Worm (Caenorhabditis elegans): ENCODE measurements around the gene chil-13.
A peak's percentile ranks its signal among the peaks of the same experiment; 100 is the strongest.

Gene chil-13

DNA sequence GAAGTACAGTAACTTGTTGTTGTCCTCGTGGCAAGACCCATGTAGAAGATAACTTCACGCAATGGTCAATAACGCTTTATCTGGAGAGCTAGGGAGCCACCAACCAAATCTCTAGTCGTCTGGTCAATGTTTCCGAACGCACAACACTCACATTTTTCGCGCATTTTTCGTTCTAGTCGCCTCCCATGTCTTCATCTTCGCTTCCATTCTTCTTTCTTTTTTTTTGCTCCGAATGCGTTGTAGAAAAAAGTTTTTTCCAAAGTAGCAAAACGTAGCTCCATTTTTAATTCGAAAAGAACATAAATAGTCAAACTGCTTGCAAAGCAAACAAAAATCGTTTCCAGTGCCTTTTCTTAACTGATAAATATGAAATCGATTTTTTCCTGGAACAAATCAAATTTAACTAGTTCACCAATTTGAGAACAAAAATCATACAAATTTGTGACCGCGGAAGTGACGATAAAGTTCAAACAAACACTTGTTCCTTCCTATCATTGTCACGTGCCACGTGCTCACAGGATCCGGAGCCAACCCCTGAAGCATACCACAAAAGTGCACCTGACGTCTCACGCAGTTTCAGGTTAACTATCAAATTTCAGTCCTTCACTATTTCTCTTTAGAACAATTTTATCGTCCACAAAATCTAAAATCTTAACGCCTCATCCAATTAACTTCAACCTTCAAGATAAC is 19.1 kb downstream of the chil-13 start:
- TF ChIP-seq lin-13 (tag; optimal IDR thresholded peaks at IDR 0.05) (no peak), unc-62 (GFP tag; optimal IDR thresholded peaks at IDR 0.05) (no peak), drap-1 (GFP tag; optimal IDR thresholded peaks at IDR 0.05) (no peak), unc-39 (tag; optimal IDR thresholded peaks at IDR 0.05) (no peak), ceh-39 (tag; optimal IDR thresholded peaks at IDR 0.05) (no peak), ztf-11 (tag; optimal IDR thresholded peaks at IDR 0.05) (no peak), M03D4.4 (tag; optimal IDR thresholded peaks at IDR 0.05) (no peak), lsy-2 (tag; optimal IDR thresholded peaks at IDR 0.05) (no peak), sptf-1 (tag; optimal IDR thresholded peaks at IDR 0.05) (no peak), mls-2 (tag; optimal IDR thresholded peaks at IDR 0.05) (no peak), elt-3 (tag; optimal IDR thresholded peaks at IDR 0.05) (no peak), sem-2 (GFP tag; optimal IDR thresholded peaks at IDR 0.05) (no peak), nhr-2 (tag; optimal IDR thresholded peaks at IDR 0.05) (no peak), flh-1 (GFP tag; optimal IDR thresholded peaks at IDR 0.05) (no peak), ces-1 (GFP tag; optimal IDR thresholded peaks at IDR 0.05) (no peak), nhr-76 (tag; optimal IDR thresholded peaks at IDR 0.05) (no peak), pha-4 (tag; optimal IDR thresholded peaks at IDR 0.05) (no peak), nhr-237 (tag; optimal IDR thresholded peaks at IDR 0.05) (no peak), zip-8 (tag; optimal IDR thresholded peaks at IDR 0.05) (no peak), ceh-83 (GFP tag; optimal IDR thresholded peaks at IDR 0.05) (no peak)

DNA sequence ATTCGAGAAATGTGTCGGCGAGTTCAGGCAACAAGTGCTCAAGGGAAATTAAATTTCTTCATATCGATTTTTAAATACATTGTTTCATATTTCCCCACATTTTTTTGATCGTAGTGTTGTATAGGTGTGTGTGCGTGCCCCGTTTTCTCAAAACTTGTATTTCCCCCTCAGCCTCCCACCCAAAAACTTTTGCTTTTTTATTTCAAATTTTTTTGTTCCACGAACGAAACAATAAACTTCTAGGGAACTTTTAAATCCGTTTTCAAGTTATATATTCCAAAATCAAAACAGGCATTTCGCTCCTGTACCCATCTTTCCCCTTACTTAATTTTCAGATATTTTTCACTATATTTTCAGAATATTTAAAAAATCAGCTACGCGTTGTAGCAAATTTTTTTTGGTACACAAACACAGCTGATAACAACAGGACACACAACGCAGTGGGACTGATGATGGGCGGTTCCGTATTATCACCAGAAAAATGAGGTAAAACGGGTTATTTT is 20.0 kb downstream of the chil-13 start, which contains the start of the genes M176.4 and M176.16:
TSS of gene M176.4 (plus strand) at position 301 of the 503 bp plus-strand sequence.
TSS of gene M176.16 (plus strand) at position 453 of the 503 bp plus-strand sequence.
- no peak for TF ChIP-seq M03D4.4 (tag; optimal IDR thresholded peaks at IDR 0.05)

DNA sequence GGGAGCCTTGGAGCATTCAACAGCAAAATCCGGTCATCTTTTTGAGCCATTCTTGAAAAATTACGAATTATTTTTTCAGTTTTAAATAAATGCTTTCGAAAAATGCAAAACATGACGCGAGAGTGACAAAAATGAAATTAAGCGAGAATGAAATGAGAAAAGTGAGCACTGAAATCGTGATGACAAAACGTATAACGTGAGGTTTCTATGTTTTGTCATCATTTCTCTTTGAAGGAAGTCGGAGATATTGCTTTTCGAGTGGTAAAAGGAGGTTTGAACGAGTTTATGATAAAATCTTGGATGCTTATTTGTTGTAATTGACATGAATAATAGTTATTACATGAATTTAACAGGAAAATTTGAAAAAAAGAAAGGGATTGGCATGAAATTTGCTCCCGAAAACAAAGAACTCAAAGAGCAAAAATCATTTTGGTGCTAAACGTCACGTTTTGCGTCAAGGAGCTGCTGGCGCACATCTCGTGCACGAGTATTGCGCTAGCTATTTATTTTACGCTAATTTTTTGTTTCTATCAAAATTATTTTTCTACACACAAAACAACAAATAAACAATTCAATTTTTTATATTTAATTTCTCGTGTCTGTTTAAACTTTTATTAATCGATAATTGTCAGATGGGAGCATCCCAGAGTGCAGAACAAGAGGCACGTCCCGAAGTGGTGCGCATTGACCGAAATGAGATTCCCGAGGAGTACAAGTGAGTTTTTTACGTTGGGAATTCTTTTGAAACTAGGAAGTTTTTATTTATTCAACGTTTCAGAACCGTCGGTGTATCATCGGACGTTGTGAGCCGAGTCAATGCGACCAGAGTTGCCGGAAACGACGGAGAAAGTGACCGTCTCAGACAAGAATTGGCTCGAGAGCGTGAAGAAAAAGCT is 21.5 kb downstream of the chil-13 start, which contains the start of the genes gss-1 and chch-3:
TSS of gene gss-1 (minus strand) at position 51 of the 896 bp plus-strand sequence.
TSS of gene chch-3 (plus strand) at position 633 of the 896 bp plus-strand sequence.
- no peak for TF ChIP-seq sptf-1 (tag; optimal IDR thresholded peaks at IDR 0.05)
- no peak for TF ChIP-seq pha-4 (tag; optimal IDR thresholded peaks at IDR 0.05)
- no peak for TF ChIP-seq lin-32 (GFP tag; optimal IDR thresholded peaks at IDR 0.05)
- TF ChIP-seq ceh-83 (GFP tag; optimal IDR thresholded peaks at IDR 0.05): no peak
- no peak for TF ChIP-seq ceh-39 (tag; optimal IDR thresholded peaks at IDR 0.05)
- no peak for TF ChIP-seq mab-5 (tag; optimal IDR thresholded peaks at IDR 0.05)
- no peak for TF ChIP-seq hlh-1 (tag; optimal IDR thresholded peaks at IDR 0.05)
- TF ChIP-seq mep-1 (tag; optimal IDR thresholded peaks at IDR 0.05): peak; percentile 68
- TF ChIP-seq drap-1 (GFP tag; optimal IDR thresholded peaks at IDR 0.05): no peak
- TF ChIP-seq nhr-28 (tag; optimal IDR thresholded peaks at IDR 0.05): no peak
- no peak for TF ChIP-seq unc-62 (GFP tag; optimal IDR thresholded peaks at IDR 0.05)
- no peak for TF ChIP-seq ztf-11 (tag; optimal IDR thresholded peaks at IDR 0.05)
- TF ChIP-seq bed-3 (GFP tag; optimal IDR thresholded peaks at IDR 0.05): no peak
- TF ChIP-seq lin-13 (tag; optimal IDR thresholded peaks at IDR 0.05): peak; percentile 27
- TF ChIP-seq ham-2 (GFP tag; optimal IDR thresholded peaks at IDR 0.05): peak; percentile 39
- no peak for TF ChIP-seq nhr-237 (tag; optimal IDR thresholded peaks at IDR 0.05)
- no peak for TF ChIP-seq elt-1 (tag; optimal IDR thresholded peaks at IDR 0.05; ENCODE audit: borderline replicate concordance, insufficient read depth)
- TF ChIP-seq nhr-2 (tag; optimal IDR thresholded peaks at IDR 0.05): no peak
- no peak for TF ChIP-seq nhr-12 (tag; optimal IDR thresholded peaks at IDR 0.05)
- no peak for TF ChIP-seq snpc-4 (tag; optimal IDR thresholded peaks at IDR 0.05)
- TF ChIP-seq lsy-2 (tag; optimal IDR thresholded peaks at IDR 0.05): peak; percentile 38
- TF ChIP-seq mls-2 (tag; optimal IDR thresholded peaks at IDR 0.05): no peak

DNA sequence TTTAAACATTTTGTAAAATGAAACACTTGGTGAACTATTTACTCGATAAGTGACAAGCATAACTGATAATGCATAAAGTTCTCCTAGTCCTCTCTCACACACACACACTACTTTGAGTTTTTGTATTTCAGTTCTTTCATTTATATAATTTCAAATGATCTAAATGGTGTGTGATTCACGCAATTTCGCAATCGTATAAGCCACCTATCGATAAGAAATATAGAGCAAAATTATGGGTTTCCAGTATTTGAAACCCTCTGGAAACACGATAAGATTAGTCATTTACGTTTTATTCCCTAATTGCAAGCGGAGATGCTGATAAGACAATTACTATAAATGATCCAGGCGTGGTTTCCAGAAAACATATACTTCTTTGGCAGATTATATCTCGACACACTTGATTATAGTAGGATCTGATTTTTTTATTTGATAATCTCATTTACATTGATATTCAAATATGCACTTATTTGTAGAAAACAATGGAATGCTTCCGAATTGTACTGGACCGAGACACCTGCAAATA is 26.0 kb downstream of the chil-13 start, which contains the start of gene arrd-3:
TSS of gene arrd-3 (plus strand) at position 473 of the 523 bp plus-strand sequence.
- TF ChIP-seq mab-5 (tag; optimal IDR thresholded peaks at IDR 0.05): no peak
- no peak for TF ChIP-seq ces-1 (GFP tag; optimal IDR thresholded peaks at IDR 0.05)
- TF ChIP-seq cnd-1 (tag; optimal IDR thresholded peaks at IDR 0.05): no peak
- no peak for TF ChIP-seq lin-13 (tag; optimal IDR thresholded peaks at IDR 0.05)
- no peak for TF ChIP-seq ceh-43 (GFP tag; optimal IDR thresholded peaks at IDR 0.05)
- TF ChIP-seq snpc-4 (tag; optimal IDR thresholded peaks at IDR 0.05): no peak
- no peak for TF ChIP-seq ceh-39 (tag; optimal IDR thresholded peaks at IDR 0.05)
- TF ChIP-seq nhr-2 (tag; optimal IDR thresholded peaks at IDR 0.05): no peak
- TF ChIP-seq elt-1 (tag; optimal IDR thresholded peaks at IDR 0.05; ENCODE audit: borderline replicate concordance, insufficient read depth): no peak
- TF ChIP-seq ceh-83 (GFP tag; optimal IDR thresholded peaks at IDR 0.05): no peak
- no peak for TF ChIP-seq pha-4 (tag; optimal IDR thresholded peaks at IDR 0.05)
- no peak for TF ChIP-seq mep-1 (tag; optimal IDR thresholded peaks at IDR 0.05)
- no peak for TF ChIP-seq flh-1 (GFP tag; optimal IDR thresholded peaks at IDR 0.05)
- TF ChIP-seq hlh-1 (tag; optimal IDR thresholded peaks at IDR 0.05): no peak
- TF ChIP-seq drap-1 (GFP tag; optimal IDR thresholded peaks at IDR 0.05): no peak
- no peak for TF ChIP-seq nhr-28 (tag; optimal IDR thresholded peaks at IDR 0.05)
- no peak for TF ChIP-seq tbx-8 (GFP tag; optimal IDR thresholded peaks at IDR 0.05)

Measured in whole organism, mixed stage, embryonic.